Worm (Caenorhabditis elegans): ENCODE data around the gene C15F1.5.

- TF ChIP-seq R02D3.7 (tag; optimal IDR thresholded peaks at IDR 0.05) (no peak), nhr-11 (tag; optimal IDR thresholded peaks at IDR 0.05) (no peak), nhr-23 (tag; optimal IDR thresholded peaks at IDR 0.05) (no peak), daf-12 (tag; optimal IDR thresholded peaks at IDR 0.05) (no peak), ama-1 (optimal IDR thresholded peaks at IDR 0.05) (no peak), elt-2 (tag; optimal IDR thresholded peaks at IDR 0.05) (no peak), ztf-4 (tag; optimal IDR thresholded peaks at IDR 0.05) (no peak), ZK546.5 (tag; optimal IDR thresholded peaks at IDR 0.05) (no peak), ceh-28 (tag; optimal IDR thresholded peaks at IDR 0.05) (no peak), zag-1 (tag; optimal IDR thresholded peaks at IDR 0.05) (no peak), unc-62 (GFP tag; optimal IDR thresholded peaks at IDR 0.05) (no peak), pha-4 (tag; optimal IDR thresholded peaks at IDR 0.05) (no peak), ztf-11 (tag; optimal IDR thresholded peaks at IDR 0.05) (no peak), snpc-4 (tag; optimal IDR thresholded peaks at IDR 0.05) (no peak)
Observed at ce11 chrII:6995583-6995982, 25.2 kb upstream of the C15F1.5 start.

Measured in whole organism, L3 larva.